Fruit fly (Drosophila melanogaster) whole organism, embryonic: ENCODE data around the gene Nab2.
A peak's percentile ranks its signal among the peaks of the same experiment; 100 is the strongest.

Experiments used
- Antp ChIP-seq: fragments of 200-800 bp; sonication (Bioruptor generic); optimal IDR thresholded peaks from 3 replicates; lab custom pipeline; 2016; ENCODE audit warnings: missing biosample characterization, missing genetic modification characterization
- B-H2 ChIP-seq: fragments of 200-800 bp; sonication (Bioruptor generic); optimal IDR thresholded peaks from 2 replicates; lab custom pipeline; 2018; ENCODE audit warnings: missing biosample characterization, mild to moderate bottlenecking, missing genetic modification characterization
- BtbVII ChIP-seq: fragments of 200-800 bp; sonication (Bioruptor generic); optimal IDR thresholded peaks from 3 replicates; lab custom pipeline; 2017; ENCODE audit warnings: missing biosample characterization, mild to moderate bottlenecking, missing genetic modification characterization
- CG10147 ChIP-seq: fragments of 200-800 bp; sonication (Bioruptor generic); optimal IDR thresholded peaks from 2 replicates; lab custom pipeline; 2019; ENCODE audit warnings: missing biosample characterization, mild to moderate bottlenecking, missing genetic modification characterization, moderate library complexity
- CG10321 ChIP-seq: fragments of 200-800 bp; sonication (Bioruptor generic); IDR thresholded peaks from 2 replicates; pipeline ENCODE4 v1.3.6; 2022; ENCODE audit warnings: missing biosample characterization, missing genetic modification characterization
- CG10462 ChIP-seq: fragments of 200-800 bp; sonication (Bioruptor generic); optimal IDR thresholded peaks from 2 replicates; lab custom pipeline; 2016; ENCODE audit warnings: missing biosample characterization, missing genetic modification characterization
- CG11085 ChIP-seq: fragments of 200-800 bp; sonication (Bioruptor generic); IDR thresholded peaks from 2 replicates; pipeline ENCODE4 v1.3.6; 2022; ENCODE audit warnings: missing biosample characterization, missing genetic modification characterization
- CG11504 ChIP-seq: fragments of 200-800 bp; sonication (Bioruptor generic); optimal IDR thresholded peaks from 3 replicates; lab custom pipeline; 2019; ENCODE audit warnings: missing biosample characterization, mild to moderate bottlenecking, missing genetic modification characterization, moderate library complexity
- CG12942 ChIP-seq: fragments of 200-800 bp; sonication (Bioruptor generic); optimal IDR thresholded peaks from 3 replicates; lab custom pipeline; 2016; ENCODE audit warnings: missing biosample characterization, missing genetic modification characterization
- CG14965 ChIP-seq: fragments of 200-800 bp; sonication (Bioruptor generic); optimal IDR thresholded peaks from 2 replicates; lab custom pipeline; 2016; ENCODE audit warnings: missing biosample characterization, missing genetic modification characterization, borderline replicate concordance
- CG15269 ChIP-seq: fragments of 200-800 bp; sonication (Bioruptor generic); optimal IDR thresholded peaks from 2 replicates; lab custom pipeline; 2018; ENCODE audit warnings: missing biosample characterization, mild to moderate bottlenecking, missing genetic modification characterization, moderate library complexity
- CG1647 ChIP-seq: fragments of 200-800 bp; sonication (Bioruptor generic); optimal IDR thresholded peaks from 3 replicates; lab custom pipeline; 2016; ENCODE audit warnings: missing biosample characterization, missing genetic modification characterization
- CG16813 ChIP-seq: fragments of 200-800 bp; sonication (Bioruptor generic); IDR thresholded peaks from 3 replicates; pipeline ENCODE4 v1.3.6; 2022; ENCODE audit warnings: missing biosample characterization, missing genetic modification characterization; ENCODE audit not compliant: partially characterized antibody
- CG18764 ChIP-seq: fragments of 200-800 bp; sonication (Bioruptor generic); optimal IDR thresholded peaks from 3 replicates; lab custom pipeline; 2016; ENCODE audit warnings: missing biosample characterization, missing genetic modification characterization
- CG32772 ChIP-seq: fragments of 200-800 bp; sonication (Bioruptor generic); IDR thresholded peaks from 2 replicates; pipeline ENCODE4 v1.3.6; 2022; ENCODE audit warnings: missing biosample characterization, missing genetic modification characterization
- CG33213 ChIP-seq: fragments of 200-800 bp; sonication (Bioruptor generic); optimal IDR thresholded peaks from 3 replicates; lab custom pipeline; 2016; ENCODE audit warnings: missing biosample characterization, missing genetic modification characterization
- CG34376 ChIP-seq: fragments of 200-800 bp; sonication (Bioruptor generic); optimal IDR thresholded peaks from 2 replicates; lab custom pipeline; 2018; ENCODE audit warnings: missing biosample characterization, mild to moderate bottlenecking, missing genetic modification characterization
- CG4328 ChIP-seq: fragments of 200-800 bp; sonication (Bioruptor generic); optimal IDR thresholded peaks from 3 replicates; lab custom pipeline; 2017; ENCODE audit warnings: missing biosample characterization, missing genetic modification reagents, missing genetic modification characterization
- CG7556 ChIP-seq: fragments of 200-800 bp; sonication (Bioruptor generic); optimal IDR thresholded peaks from 2 replicates; lab custom pipeline; 2017; ENCODE audit warnings: missing biosample characterization, mild to moderate bottlenecking, missing genetic modification characterization
- CG7745 ChIP-seq: fragments of 200-800 bp; sonication (Bioruptor generic); optimal IDR thresholded peaks from 2 replicates; lab custom pipeline; 2018; ENCODE audit warnings: missing biosample characterization, mild to moderate bottlenecking, missing genetic modification characterization, moderate library complexity
- CG8290 ChIP-seq, 3 experiments: fragments of 200-800 bp; sonication (Bioruptor generic); optimal IDR thresholded peaks; 2 replicates each; lab custom pipeline; 2016 to 2019; ENCODE audit warnings: missing biosample characterization in 3 of 3, missing genetic modification characterization in 3 of 3, mild to moderate bottlenecking in 2 of 3, moderate library complexity in 1 of 3
- CG9609 ChIP-seq: fragments of 200-800 bp; sonication (Bioruptor generic); optimal IDR thresholded peaks from 3 replicates; lab custom pipeline; 2016; ENCODE audit warnings: missing biosample characterization, missing genetic modification characterization
- CG9797 ChIP-seq: fragments of 200-800 bp; sonication (Bioruptor generic); optimal IDR thresholded peaks from 3 replicates; lab custom pipeline; 2018; ENCODE audit warnings: missing biosample characterization, mild to moderate bottlenecking, missing genetic modification characterization
- CTCF ChIP-seq: fragments of 200-800 bp; sonication (Bioruptor generic); optimal IDR thresholded peaks from 2 replicates; lab custom pipeline; 2017; ENCODE audit warnings: missing biosample characterization, mild to moderate bottlenecking, missing genetic modification characterization, moderate library complexity
- Dp ChIP-seq: fragments of 200-800 bp; sonication (Bioruptor generic); optimal IDR thresholded peaks from 2 replicates; lab custom pipeline; 2018; ENCODE audit warnings: missing biosample characterization, mild to moderate bottlenecking, missing genetic modification characterization, moderate library complexity
- Dref ChIP-seq: fragments of 200-800 bp; sonication (Bioruptor generic); IDR thresholded peaks from 2 replicates; pipeline ENCODE4 v1.3.6; 2022; ENCODE audit warnings: missing biosample characterization, missing genetic modification characterization
- E2f1 ChIP-seq: fragments of 200-800 bp; sonication (Bioruptor generic); IDR thresholded peaks from 2 replicates; pipeline ENCODE4 v1.3.6; 2022; ENCODE audit warnings: missing biosample characterization, missing genetic modification characterization
- Fer3 ChIP-seq: fragments of 200-800 bp; sonication (Bioruptor generic); optimal IDR thresholded peaks from 2 replicates; lab custom pipeline; 2018; ENCODE audit warnings: missing biosample characterization, mild to moderate bottlenecking, missing genetic modification characterization, moderate library complexity
- Hmx ChIP-seq: fragments of 200-800 bp; sonication (Bioruptor generic); optimal IDR thresholded peaks from 2 replicates; lab custom pipeline; 2016; ENCODE audit warnings: missing biosample characterization, missing genetic modification characterization
- Jarid2 ChIP-seq: fragments of 200-800 bp; sonication (Bioruptor generic); optimal IDR thresholded peaks from 3 replicates; lab custom pipeline; 2017; ENCODE audit warnings: mild to moderate bottlenecking, missing biosample characterization, missing genetic modification reagents, missing genetic modification characterization
- Mad ChIP-seq: fragments of 200-800 bp; sonication (Bioruptor generic); optimal IDR thresholded peaks from 2 replicates; lab custom pipeline; 2016; ENCODE audit warnings: missing biosample characterization, missing genetic modification characterization
- Xbp1 ChIP-seq: fragments of 200-800 bp; sonication (Bioruptor generic); optimal IDR thresholded peaks from 3 replicates; lab custom pipeline; 2016; ENCODE audit warnings: missing biosample characterization, mild to moderate bottlenecking, missing genetic modification characterization
- ato ChIP-seq: fragments of 200-800 bp; sonication (Bioruptor generic); IDR thresholded peaks from 2 replicates; pipeline ENCODE4 v1.3.6; 2022; ENCODE audit warnings: missing biosample characterization, missing genetic modification characterization; ENCODE audit not compliant: partially characterized antibody
- bsh ChIP-seq, 2 experiments: fragments of 200-800 bp; sonication (Bioruptor generic); optimal IDR thresholded peaks; 2 replicates each; lab custom pipeline; 2017 to 2018; ENCODE audit warnings: mild to moderate bottlenecking in 2 of 2, missing biosample characterization in 2 of 2, missing genetic modification characterization in 2 of 2, moderate library complexity in 1 of 2
- cg ChIP-seq: fragments of 200-800 bp; sonication (Bioruptor generic); optimal IDR thresholded peaks from 3 replicates; lab custom pipeline; 2019; ENCODE audit warnings: missing biosample characterization, mild to moderate bottlenecking, missing genetic modification characterization, moderate library complexity
- cwo ChIP-seq: fragments of 200-800 bp; sonication (Bioruptor generic); optimal IDR thresholded peaks from 3 replicates; lab custom pipeline; 2017; ENCODE audit warnings: missing biosample characterization, missing genetic modification characterization, mild to moderate bottlenecking, moderate library complexity, missing genetic modification reagents
- dm ChIP-seq: fragments of 200-800 bp; sonication (Bioruptor generic); optimal IDR thresholded peaks from 3 replicates; lab custom pipeline; 2016; ENCODE audit warnings: missing biosample characterization, missing genetic modification characterization
- esg ChIP-seq: fragments of 200-800 bp; sonication (Bioruptor generic); conservative IDR thresholded peaks from 2 replicates; pipeline ENCODE4 v1.3.6; 2022; ENCODE audit warnings: missing biosample characterization, missing genetic modification characterization
- fd64A ChIP-seq: fragments of 200-800 bp; sonication (Bioruptor generic); optimal IDR thresholded peaks from 3 replicates; lab custom pipeline; 2018; ENCODE audit warnings: missing biosample characterization, mild to moderate bottlenecking, missing genetic modification characterization
- gro ChIP-seq: fragments of 200-800 bp; sonication (Bioruptor generic); optimal IDR thresholded peaks from 2 replicates; lab custom pipeline; 2016; ENCODE audit warnings: missing biosample characterization, missing genetic modification characterization
- mam ChIP-seq: fragments of 200-800 bp; sonication (Bioruptor generic); optimal IDR thresholded peaks from 3 replicates; lab custom pipeline; 2016; ENCODE audit warnings: missing biosample characterization, missing genetic modification characterization
- mirr ChIP-seq: fragments of 200-800 bp; sonication (Bioruptor generic); optimal IDR thresholded peaks from 3 replicates; lab custom pipeline; 2018; ENCODE audit warnings: missing biosample characterization, mild to moderate bottlenecking, missing genetic modification characterization
- onecut ChIP-seq: fragments of 200-800 bp; sonication (Bioruptor generic); IDR thresholded peaks from 2 replicates; pipeline ENCODE4 v1.3.6; 2022; ENCODE audit warnings: missing biosample characterization, missing genetic modification characterization
- pzg ChIP-seq: fragments of 200-800 bp; sonication (Bioruptor generic); optimal IDR thresholded peaks from 3 replicates; lab custom pipeline; 2018; ENCODE audit warnings: missing biosample characterization, mild to moderate bottlenecking, missing genetic modification characterization, moderate library complexity
- repo ChIP-seq: fragments of 200-800 bp; sonication (Bioruptor generic); optimal IDR thresholded peaks from 2 replicates; lab custom pipeline; 2016; ENCODE audit warnings: missing biosample characterization, missing genetic modification characterization
- sug ChIP-seq: fragments of 200-800 bp; optimal IDR thresholded peaks from 2 replicates; lab custom pipeline; 2019; ENCODE audit warnings: missing biosample characterization, mild to moderate bottlenecking, missing genetic modification characterization, moderate library complexity
- tll ChIP-seq, 2 experiments: fragments of 200-800 bp in 1 of 2; fragments of >200 bp in 1 of 2; sonication (Bioruptor generic) in 1 of 2; optimal IDR thresholded peaks; 2 replicates each; lab custom pipeline; 2017 to 2019; ENCODE audit warnings: missing biosample characterization in 2 of 2, missing genetic modification characterization in 2 of 2, mild to moderate bottlenecking in 1 of 2, moderate library complexity in 1 of 2
- tup ChIP-seq: fragments of 200-800 bp; sonication (Bioruptor generic); optimal IDR thresholded peaks from 2 replicates; lab custom pipeline; 2016; ENCODE audit warnings: missing biosample characterization, mild to moderate bottlenecking, missing genetic modification characterization, moderate library complexity
- tx ChIP-seq: fragments of 200-800 bp; sonication (Bioruptor generic); optimal IDR thresholded peaks from 2 replicates; lab custom pipeline; 2016; ENCODE audit warnings: missing biosample characterization, missing genetic modification characterization
- zen ChIP-seq: fragments of 200-800 bp; sonication (Bioruptor generic); optimal IDR thresholded peaks from 3 replicates; lab custom pipeline; 2018; ENCODE audit warnings: missing biosample characterization, mild to moderate bottlenecking, missing genetic modification characterization, moderate library complexity

Nab2 gene

dm6 chr3R:24272775-24273290, 45.4 kb downstream of the Nab2 start, which contains the start of gene Orct2 (continued):
- peak; percentile 66 for TF ChIP-seq CG34376 (GFP tag; lab: Kevin White, UChicago)
- peak; percentile 28; the same call in 1 of the 2 replicates for TF ChIP-seq ato
- TF ChIP-seq B-H2 (GFP tag; lab: Kevin White, UChicago): peak; percentile 37
- TF ChIP-seq Dref (GFP tag; lab: Robert Waterston, UW): no peak
- peak in 1 of 2 experiments; percentile 9 for TF ChIP-seq bsh (GFP tag; optimal IDR thresholded peaks at IDR 0.05; lab: Kevin White, UChicago)
- TF ChIP-seq CG10321 (GFP tag; lab: Robert Waterston, UW): peak; percentile 94
- TF ChIP-seq cg (GFP tag; lab: Kevin White, UChicago): peak; percentile 27
- TF ChIP-seq CG1647 (GFP tag; lab: Kevin White, UChicago): no peak
- TF ChIP-seq CG10147 (GFP tag; lab: Kevin White, UChicago): peak; percentile 1
- TF ChIP-seq CTCF (GFP tag; lab: Kevin White, UChicago): no peak
- no peak for TF ChIP-seq Dp (GFP tag; lab: Kevin White, UChicago)
- TF ChIP-seq BtbVII (GFP tag; lab: Kevin White, UChicago): peak; percentile 69
- TF ChIP-seq pzg (GFP tag; lab: Kevin White, UChicago): peak; percentile 9
- no peak for TF ChIP-seq tup
- peak; percentile 82 for TF ChIP-seq mirr
- no peak for TF ChIP-seq tx (GFP tag; lab: Kevin White, UChicago)
- peak; percentile 39 for TF ChIP-seq CG4328
- TF ChIP-seq Hmx: no peak
- TF ChIP-seq CG12942 (GFP tag; lab: Kevin White, UChicago): no peak
- TF ChIP-seq esg (GFP tag; lab: Robert Waterston, UW): no peak
- TF ChIP-seq onecut (GFP tag; lab: Robert Waterston, UW): peak; percentile 77
- TF ChIP-seq repo: peak; percentile 6
- TF ChIP-seq dm: peak; percentile 41
- no peak for TF ChIP-seq CG18764
- TF ChIP-seq CG11085 (GFP tag; lab: Robert Waterston, UW): no peak
- TF ChIP-seq fd64A (GFP tag; lab: Kevin White, UChicago): no peak
- TF ChIP-seq CG32772 (GFP tag; lab: Robert Waterston, UW): no peak
- TF ChIP-seq zen: no peak
- peak in 1 of 2 experiments; percentile 38 for TF ChIP-seq tll (GFP tag; optimal IDR thresholded peaks at IDR 0.05; lab: Kevin White, UChicago)
- peak; percentile 15 for TF ChIP-seq Antp (GFP tag; lab: Kevin White, UChicago)
- no peak for TF ChIP-seq CG16813
- no peak for TF ChIP-seq CG7745 (tag; lab: Kevin White, UChicago)
- no peak for TF ChIP-seq CG33213
- no peak for TF ChIP-seq Mad (GFP tag; lab: Kevin White, UChicago)
- peak; percentile 15 for TF ChIP-seq CG15269 (tag; lab: Kevin White, UChicago)
- TF ChIP-seq CG8290 (GFP tag; optimal IDR thresholded peaks at IDR 0.05; lab: Kevin White, UChicago): no peak
- no peak for TF ChIP-seq CG8290 (tag; optimal IDR thresholded peaks at IDR 0.05; lab: Kevin White, UChicago)
- no peak for TF ChIP-seq mam (GFP tag; lab: Kevin White, UChicago)
- TF ChIP-seq CG11504 (tag; lab: Kevin White, UChicago): peak; percentile 20
- TF ChIP-seq E2f1 (GFP tag; lab: Robert Waterston, UW): no peak
- TF ChIP-seq Xbp1 (GFP tag; lab: Kevin White, UChicago): peak; percentile 69
- TF ChIP-seq gro (GFP tag; lab: Kevin White, UChicago): peak; percentile 49
- no peak for TF ChIP-seq CG14965 (GFP tag; lab: Kevin White, UChicago)
- TF ChIP-seq cwo (GFP tag; lab: Kevin White, UChicago): peak; percentile 100
- peak; percentile 15 for TF ChIP-seq sug (tag; lab: Kevin White, UChicago)
- TF ChIP-seq Fer3 (tag; lab: Kevin White, UChicago): peak; percentile 7
- TF ChIP-seq CG7556: no peak
- TF ChIP-seq CG9609 (GFP tag; lab: Kevin White, UChicago): no peak
- no peak for TF ChIP-seq CG9797 (GFP tag; lab: Kevin White, UChicago)
- TF ChIP-seq CG10462: no peak
- TF ChIP-seq Jarid2 (GFP tag; lab: Kevin White, UChicago): peak; percentile 84
